Worm (Caenorhabditis elegans) whole organism, L2 larva: ENCODE measurements around the gene hsp-1.

ENCODE experiments used
- R02D3.7 ChIP-seq: fragments of 150-350 bp; optimal IDR thresholded peaks from 2 replicates; lab custom pipeline; 2014; ENCODE audit warnings: missing biosample characterization, missing genetic modification characterization
- ZK546.5 ChIP-seq: sonication (generic microtip); optimal IDR thresholded peaks from 2 replicates; lab custom pipeline; 2017; ENCODE audit warnings: missing biosample characterization, missing genetic modification characterization
- alr-1 ChIP-seq: fragments of 150-350 bp; optimal IDR thresholded peaks from 2 replicates; lab custom pipeline; 2014; ENCODE audit warnings: missing biosample characterization, missing genetic modification characterization
- ama-1 ChIP-seq: fragments of 150-350 bp; optimal IDR thresholded peaks from 2 replicates; lab custom pipeline; 2018; ENCODE audit warnings: inconsistent platforms
- nhr-11 ChIP-seq: fragments of 150-350 bp; optimal IDR thresholded peaks from 2 replicates; lab custom pipeline; 2014; ENCODE audit warnings: missing biosample characterization, missing genetic modification characterization
- nhr-77 ChIP-seq: fragments of 150-350 bp; optimal IDR thresholded peaks from 2 replicates; lab custom pipeline; 2014; ENCODE audit warnings: missing biosample characterization, missing genetic modification characterization
- unc-62 ChIP-seq: fragments of 150-350 bp; optimal IDR thresholded peaks from 2 replicates; lab custom pipeline; 2014; ENCODE audit warnings: missing biosample characterization, missing genetic modification reagents, missing genetic modification characterization

DNA sequence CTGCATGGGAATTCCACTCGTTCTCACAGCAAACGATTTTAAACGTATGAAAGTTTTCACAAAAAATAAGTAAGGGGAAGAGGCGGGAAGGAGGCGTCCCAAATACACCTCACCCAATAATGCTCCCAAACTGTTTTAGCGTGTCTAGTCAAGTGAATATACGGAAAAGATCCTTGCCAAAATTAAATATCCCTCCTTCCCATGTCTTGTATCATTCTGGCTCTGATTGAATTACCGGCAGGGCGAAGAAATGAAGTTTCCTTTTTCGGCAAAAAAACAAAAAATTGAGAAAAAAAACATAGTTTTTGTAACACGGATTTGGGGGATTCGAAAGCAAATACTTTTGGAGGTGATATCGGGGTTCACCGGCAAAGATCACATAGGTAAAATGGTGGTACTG is 39.8 kb upstream of the hsp-1 start:
- TF ChIP-seq nhr-77 (tag; lab: Kevin White, UChicago) (no peak), R02D3.7 (tag; lab: Kevin White, UChicago) (no peak), ZK546.5 (tag; lab: Kevin White, UChicago) (no peak), unc-62 (GFP tag; lab: Kevin White, UChicago) (no peak), alr-1 (tag; lab: Kevin White, UChicago) (no peak), nhr-11 (tag; lab: Kevin White, UChicago) (no peak), ama-1 (no peak)
